Fruit fly (Drosophila melanogaster) whole organism, prepupa: ENCODE data around the gene GlyRS.

Experiments
- Blimp-1 ChIP-seq: fragments of 200-800 bp; sonication (Bioruptor generic); optimal IDR thresholded peaks from 3 replicates; lab custom pipeline; 2017; ENCODE audit warnings: missing biosample characterization, missing genetic modification characterization, mild to moderate bottlenecking, moderate library complexity, missing genetic modification reagents
- CG10669 ChIP-seq: fragments of 200-800 bp; sonication (Bioruptor generic); optimal IDR thresholded peaks from 3 replicates; lab custom pipeline; 2018; ENCODE audit warnings: missing biosample characterization, mild to moderate bottlenecking, missing genetic modification characterization, moderate library complexity
- CG3032 ChIP-seq: fragments of 200-800 bp; optimal IDR thresholded peaks from 2 replicates; lab custom pipeline; 2019; ENCODE audit warnings: missing biosample characterization, mild to moderate bottlenecking, missing genetic modification characterization, moderate library complexity
- CG32006 ChIP-seq: fragments of 200-800 bp; sonication (Bioruptor generic); optimal IDR thresholded peaks from 3 replicates; lab custom pipeline; 2017; ENCODE audit warnings: missing biosample characterization, mild to moderate bottlenecking, missing genetic modification characterization
- CG6163 ChIP-seq: fragments of 200-800 bp; sonication (Bioruptor generic); IDR thresholded peaks from 3 replicates; pipeline ENCODE4 v1.3.6; 2022; ENCODE audit warnings: missing biosample characterization, missing genetic modification characterization
- CG6792 ChIP-seq: fragments of 200-800 bp; sonication (Bioruptor generic); optimal IDR thresholded peaks from 3 replicates; lab custom pipeline; 2016; ENCODE audit warnings: missing biosample characterization, missing genetic modification characterization
- CG6808 ChIP-seq: fragments of 200-800 bp; sonication (Bioruptor generic); optimal IDR thresholded peaks from 3 replicates; lab custom pipeline; 2017; ENCODE audit warnings: missing biosample characterization, missing genetic modification characterization, mild to moderate bottlenecking, moderate library complexity, missing genetic modification reagents
- CG6854 ChIP-seq: fragments of 200-800 bp; sonication (Bioruptor generic); optimal IDR thresholded peaks from 2 replicates; lab custom pipeline; 2017; ENCODE audit warnings: missing biosample characterization, mild to moderate bottlenecking, missing genetic modification characterization
- CG7368 ChIP-seq: fragments of 200-800 bp; sonication (Bioruptor generic); optimal IDR thresholded peaks from 3 replicates; lab custom pipeline; 2016; ENCODE audit warnings: missing biosample characterization, missing genetic modification characterization
- CG8319 ChIP-seq: fragments of 200-800 bp; sonication (Bioruptor generic); optimal IDR thresholded peaks from 3 replicates; lab custom pipeline; 2016; ENCODE audit warnings: missing biosample characterization, missing genetic modification characterization
- CG9139 ChIP-seq: fragments of 200-800 bp; sonication (Bioruptor generic); optimal IDR thresholded peaks from 3 replicates; lab custom pipeline; 2017; ENCODE audit warnings: missing biosample characterization, mild to moderate bottlenecking, missing genetic modification characterization
- Eip93F ChIP-seq: fragments of 200-800 bp; sonication (Bioruptor generic); optimal IDR thresholded peaks from 2 replicates; lab custom pipeline; 2016; ENCODE audit warnings: missing biosample characterization, mild to moderate bottlenecking, missing genetic modification characterization
- Ets21C ChIP-seq: fragments of 200-800 bp; sonication (Bioruptor generic); optimal IDR thresholded peaks from 3 replicates; lab custom pipeline; 2016; ENCODE audit warnings: missing biosample characterization, missing genetic modification characterization
- Gug ChIP-seq: fragments of 200-800 bp; sonication (Bioruptor generic); IDR thresholded peaks from 2 replicates; pipeline ENCODE4 v1.3.6; 2022; ENCODE audit warnings: missing biosample characterization, missing genetic modification characterization
- Hr39 ChIP-seq: fragments of 200-800 bp; sonication (Bioruptor generic); optimal IDR thresholded peaks from 2 replicates; lab custom pipeline; 2016; ENCODE audit warnings: missing biosample characterization, missing genetic modification characterization
- Hr4 ChIP-seq: fragments of 200-800 bp; sonication (Bioruptor generic); optimal IDR thresholded peaks from 3 replicates; lab custom pipeline; 2016; ENCODE audit warnings: missing biosample characterization, missing genetic modification characterization
- Lpt ChIP-seq: fragments of 200-800 bp; sonication (Bioruptor generic); optimal IDR thresholded peaks from 3 replicates; lab custom pipeline; 2016; ENCODE audit warnings: missing biosample characterization, missing genetic modification characterization
- Met ChIP-seq: fragments of 200-800 bp; sonication (Bioruptor generic); optimal IDR thresholded peaks from 3 replicates; lab custom pipeline; 2016; ENCODE audit warnings: missing biosample characterization, missing genetic modification characterization
- Smox ChIP-seq: fragments of 200-800 bp; sonication (Bioruptor generic); optimal IDR thresholded peaks from 3 replicates; lab custom pipeline; 2016; ENCODE audit warnings: missing biosample characterization, missing genetic modification characterization
- Sox102F ChIP-seq: fragments of 200-800 bp; sonication (Bioruptor generic); optimal IDR thresholded peaks from 2 replicates; lab custom pipeline; 2016; ENCODE audit warnings: missing biosample characterization, mild to moderate bottlenecking, missing genetic modification characterization
- Sox15 ChIP-seq: fragments of 200-800 bp; sonication (Bioruptor generic); optimal IDR thresholded peaks from 3 replicates; lab custom pipeline; 2016; ENCODE audit warnings: missing biosample characterization, missing genetic modification characterization
- achi ChIP-seq: fragments of 200-800 bp; sonication (Bioruptor generic); optimal IDR thresholded peaks from 3 replicates; lab custom pipeline; 2016; ENCODE audit warnings: missing biosample characterization, missing genetic modification characterization
- cyc ChIP-seq: fragments of 200-800 bp; sonication (Bioruptor generic); optimal IDR thresholded peaks from 3 replicates; lab custom pipeline; 2016; ENCODE audit warnings: missing biosample characterization, missing genetic modification characterization
- esn ChIP-seq: fragments of 200-800 bp; sonication (Bioruptor generic); optimal IDR thresholded peaks from 2 replicates; lab custom pipeline; 2016; ENCODE audit warnings: missing biosample characterization, mild to moderate bottlenecking, missing genetic modification characterization, moderate library complexity
- fd59A ChIP-seq: fragments of 200-800 bp; sonication (Bioruptor generic); optimal IDR thresholded peaks from 2 replicates; lab custom pipeline; 2017; ENCODE audit warnings: missing biosample characterization, mild to moderate bottlenecking, missing genetic modification characterization, missing genetic modification reagents
- fkh ChIP-seq: fragments of 200-800 bp; sonication (Bioruptor generic); optimal IDR thresholded peaks from 3 replicates; lab custom pipeline; 2017; ENCODE audit warnings: missing biosample characterization, mild to moderate bottlenecking, missing genetic modification characterization, moderate library complexity
- net ChIP-seq: fragments of 200-800 bp; sonication (Bioruptor generic); optimal IDR thresholded peaks from 3 replicates; lab custom pipeline; 2016; ENCODE audit warnings: missing biosample characterization, missing genetic modification characterization
- pdm3 ChIP-seq: fragments of 200-800 bp; sonication (Bioruptor generic); optimal IDR thresholded peaks from 3 replicates; lab custom pipeline; 2016; ENCODE audit warnings: missing biosample characterization, missing genetic modification characterization
- salr ChIP-seq, 2 experiments: fragments of 200-800 bp; sonication (Bioruptor generic); optimal IDR thresholded peaks; 3 replicates each; lab custom pipeline; 2016 to 2018; ENCODE audit warnings: missing biosample characterization in 2 of 2, missing genetic modification characterization in 2 of 2, mild to moderate bottlenecking in 1 of 2
- ss ChIP-seq, 2 experiments: fragments of 200-800 bp; sonication (Bioruptor generic); optimal IDR thresholded peaks; 2 replicates in 1 of 2; 3 replicates in 1 of 2; lab custom pipeline; 2017 to 2018; ENCODE audit warnings: mild to moderate bottlenecking in 2 of 2, missing biosample characterization in 2 of 2, missing genetic modification characterization in 2 of 2, moderate library complexity in 1 of 2
- svp ChIP-seq: fragments of 200-800 bp; sonication (Bioruptor generic); peaks from one replicate; lab custom pipeline; 2016; ENCODE audit warnings: missing biosample characterization, missing genetic modification characterization

Gene GlyRS

dm6 chr3L:15094589-15095288 is at the start of gene GlyRS, which contains the start of the genes sstn and Plp (continued):
- no peak for TF ChIP-seq CG6163
- no peak for TF ChIP-seq CG6854 (GFP tag; lab: Kevin White, UChicago)
- TF ChIP-seq Smox (GFP tag; lab: Kevin White, UChicago) = no peak
- TF ChIP-seq esn (GFP tag; lab: Kevin White, UChicago) = peak; percentile 20
- no peak for TF ChIP-seq Hr4 (GFP tag; lab: Kevin White, UChicago)
- no peak for TF ChIP-seq CG10669 (GFP tag; lab: Kevin White, UChicago)
- TF ChIP-seq CG6792 (GFP tag; lab: Kevin White, UChicago) = peak; percentile 17
- TF ChIP-seq Eip93F (GFP tag; lab: Kevin White, UChicago) = peak; percentile 19
- no peak for TF ChIP-seq Hr39 (GFP tag; lab: Kevin White, UChicago)

- TF ChIP-seq Sox102F (GFP tag; lab: Kevin White, UChicago) (no peak), pdm3 (GFP tag; lab: Kevin White, UChicago) (no peak)
Observed at dm6 chr3L:15047606-15048005, 47.3 kb upstream of the GlyRS start.

dm6 chr3L:15048091-15048490 is 46.9 kb upstream of the GlyRS start:
- TF ChIP-seq Hr39 (GFP tag; lab: Kevin White, UChicago) (peak; percentile 5), Lpt (no peak), ss (GFP tag; optimal IDR thresholded peaks at IDR 0.05; lab: Kevin White, UChicago) (no peak), Sox15 (no peak)

- TF ChIP-seq Met (GFP tag; lab: Kevin White, UChicago) (no peak), Blimp-1 (GFP tag; lab: Kevin White, UChicago) (no peak), CG6163 (no peak), fkh (GFP tag; lab: Kevin White, UChicago) (peak; percentile 33), CG7368 (no peak), achi (GFP tag; lab: Kevin White, UChicago) (no peak)
Observed at dm6 chr3L:15049395-15049794, 45.5 kb upstream of the GlyRS start, which contains the start of gene CG43678. Gene CG43678, minus strand, starts transcription at chr3L:15049495.

- TF ChIP-seq salr (GFP tag; optimal IDR thresholded peaks at IDR 0.05; lab: Kevin White, UChicago) (no peak), CG9139 (GFP tag; lab: Kevin White, UChicago) (no peak), achi (GFP tag; lab: Kevin White, UChicago) (no peak), Met (GFP tag; lab: Kevin White, UChicago) (no peak), cyc (GFP tag; lab: Kevin White, UChicago) (no peak), CG32006 (GFP tag; lab: Kevin White, UChicago) (no peak), CG6854 (GFP tag; lab: Kevin White, UChicago) (no peak), net (no peak), Lpt (no peak), Hr39 (GFP tag; lab: Kevin White, UChicago) (no peak), Ets21C (GFP tag; lab: Kevin White, UChicago) (no peak), esn (GFP tag; lab: Kevin White, UChicago) (no peak)
Observed at dm6 chr3L:15050109-15050508, 44.8 kb upstream of the GlyRS start, which contains the start of gene CG18581. Gene CG18581, minus strand, starts transcription at chr3L:15050209.

dm6 chr3L:15050706-15051105 is 44.2 kb upstream of the GlyRS start, which contains the start of gene CG12310:
Gene CG12310, minus strand, starts transcription at chr3L:15050806.
- no peak for TF ChIP-seq svp (GFP tag; lab: Kevin White, UChicago)
- no peak for TF ChIP-seq CG8319
- no peak for TF ChIP-seq Gug (GFP tag; lab: Robert Waterston, UW)
- TF ChIP-seq Lpt = no peak
- TF ChIP-seq CG6854 (GFP tag; lab: Kevin White, UChicago) = no peak
- TF ChIP-seq ss (GFP tag; optimal IDR thresholded peaks at IDR 0.05; lab: Kevin White, UChicago) = no peak
- TF ChIP-seq CG6808 (GFP tag; lab: Kevin White, UChicago) = no peak
- TF ChIP-seq fd59A (GFP tag; lab: Kevin White, UChicago) = no peak
- no peak for TF ChIP-seq CG3032
- no peak for TF ChIP-seq Ets21C (GFP tag; lab: Kevin White, UChicago)
